Fruit fly (Drosophila melanogaster): ENCODE measurements around the gene CG1607.

dm6 chr3R:31346657-31347056, 35.3 kb upstream of the CG1607 start:
- no peak for TF ChIP-seq EcR (GFP tag; optimal IDR thresholded peaks at IDR 0.05)
- no peak for TF ChIP-seq usp (GFP tag; optimal IDR thresholded peaks at IDR 0.05)
- TF ChIP-seq pan (optimal IDR thresholded peaks at IDR 0.05): peak; percentile 53
- TF ChIP-seq psq (optimal IDR thresholded peaks at IDR 0.05): no peak
- TF ChIP-seq Dll (optimal IDR thresholded peaks at IDR 0.05): no peak
- TF ChIP-seq CG8478 (optimal IDR thresholded peaks at IDR 0.05): no peak

Data from whole organism.